Worm (Caenorhabditis elegans): ENCODE data around the gene gst-23.

The gst-23 gene

DNA sequence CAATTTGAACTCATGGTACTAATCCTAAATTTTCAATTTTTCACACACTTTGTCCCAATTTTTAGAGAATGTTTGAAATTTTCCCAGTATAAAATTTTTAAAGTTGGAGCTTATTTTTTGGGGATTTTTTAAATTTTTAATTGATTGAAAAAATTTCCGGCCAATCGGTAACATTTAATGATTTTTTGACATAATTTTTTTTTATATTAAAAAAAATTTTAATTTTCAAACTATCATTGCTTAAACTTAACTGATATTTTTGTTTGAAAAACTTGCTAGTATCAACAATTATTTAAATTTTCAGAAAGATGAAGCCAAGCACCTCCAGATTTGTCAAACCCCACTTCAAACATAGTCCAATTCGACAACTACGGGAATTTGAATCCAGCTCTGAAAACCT, 14.2 kb downstream of the gst-23 start, which contains the start of gene T28A11.22:
Gene T28A11.22 (plus strand): TSS at position 301 of the 400 bp plus-strand sequence.
- TF ChIP-seq ref-1 (GFP tag; conservative IDR thresholded peaks at IDR 0.05) = no peak
- TF ChIP-seq flt-1 (GFP tag; IDR thresholded peaks at IDR 0.05) = no peak
- no peak for TF ChIP-seq med-1 (GFP tag; optimal IDR thresholded peaks at IDR 0.05; ENCODE audit: insufficient read depth)
- no peak for TF ChIP-seq klf-2 (GFP tag; conservative IDR thresholded peaks at IDR 0.05)
- TF ChIP-seq ztf-23 (GFP tag; IDR thresholded peaks at IDR 0.05) = no peak
- TF ChIP-seq cog-1 (tag; optimal IDR thresholded peaks at IDR 0.05) = no peak
- no peak for TF ChIP-seq T22C8.4 (GFP tag; IDR thresholded peaks at IDR 0.05)
- TF ChIP-seq ztf-29 (GFP tag; IDR thresholded peaks at IDR 0.05) = no peak
- TF ChIP-seq tab-1 (GFP tag; IDR thresholded peaks at IDR 0.05) = no peak

DNA sequence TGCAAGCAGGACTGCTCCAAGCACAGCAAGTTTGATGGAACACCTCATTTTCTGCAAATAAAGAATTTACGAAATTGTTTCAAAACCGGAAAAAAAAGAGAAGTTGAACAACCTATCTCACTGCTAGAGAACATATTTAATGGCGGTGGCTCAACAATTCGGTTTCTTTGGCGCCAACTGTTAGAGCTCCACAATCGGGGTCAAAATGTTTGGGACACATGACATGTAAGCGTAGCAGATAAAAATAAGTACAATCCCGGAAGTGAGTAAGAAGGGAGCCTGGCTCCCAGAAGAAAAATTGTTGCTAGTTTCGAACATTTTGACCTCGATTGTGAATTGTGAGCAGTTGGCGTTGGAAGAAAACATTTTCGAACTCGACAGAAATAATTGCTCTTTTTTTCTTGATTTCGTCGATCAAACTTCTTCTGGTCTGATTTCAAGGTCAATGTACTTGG, 16.1 kb downstream of the gst-23 start, which contains the start of gene T28A11.16:
Gene T28A11.16 (minus strand): TSS at position 51 of the 455 bp plus-strand sequence.
- TF ChIP-seq ztf-23 (GFP tag; IDR thresholded peaks at IDR 0.05) = no peak
- TF ChIP-seq T22C8.4 (GFP tag; IDR thresholded peaks at IDR 0.05) = no peak
- TF ChIP-seq tab-1 (GFP tag; IDR thresholded peaks at IDR 0.05) = no peak
- TF ChIP-seq ztf-29 (GFP tag; IDR thresholded peaks at IDR 0.05) = no peak
- TF ChIP-seq cog-1 (tag; optimal IDR thresholded peaks at IDR 0.05) = no peak
- TF ChIP-seq flt-1 (GFP tag; IDR thresholded peaks at IDR 0.05) = no peak
- no peak for TF ChIP-seq klf-2 (GFP tag; conservative IDR thresholded peaks at IDR 0.05)
- no peak for TF ChIP-seq med-1 (GFP tag; optimal IDR thresholded peaks at IDR 0.05; ENCODE audit: insufficient read depth)

DNA sequence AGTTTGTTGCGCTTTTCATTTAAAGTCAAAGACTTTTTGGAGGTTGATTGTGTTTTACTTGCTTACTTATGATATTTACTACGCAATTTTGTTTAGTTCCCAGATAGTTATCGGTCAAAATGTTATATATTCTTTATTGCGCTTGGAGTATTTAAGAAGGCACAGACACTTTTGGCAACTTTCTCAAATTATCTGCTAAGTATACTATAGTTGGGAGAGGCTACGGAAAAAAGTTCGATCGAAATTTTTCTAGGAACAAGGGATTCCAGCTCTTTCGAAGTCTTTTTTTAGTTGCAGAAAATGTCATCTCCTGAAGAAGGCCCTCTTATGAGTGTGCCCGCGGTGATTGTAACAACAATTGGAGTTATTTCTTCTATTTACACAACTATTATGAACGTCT, 17.0 kb downstream of the gst-23 start, which contains the start of gene srbc-5:
Gene srbc-5 (plus strand): TSS at position 301 of the 400 bp plus-strand sequence.
- TF ChIP-seq flt-1 (GFP tag; IDR thresholded peaks at IDR 0.05) (no peak), med-1 (GFP tag; optimal IDR thresholded peaks at IDR 0.05; ENCODE audit: insufficient read depth) (no peak), T22C8.4 (GFP tag; IDR thresholded peaks at IDR 0.05) (no peak), ref-1 (GFP tag; conservative IDR thresholded peaks at IDR 0.05) (no peak), cog-1 (tag; optimal IDR thresholded peaks at IDR 0.05) (no peak), ztf-29 (GFP tag; IDR thresholded peaks at IDR 0.05) (no peak), klf-2 (GFP tag; conservative IDR thresholded peaks at IDR 0.05) (no peak), tab-1 (GFP tag; IDR thresholded peaks at IDR 0.05) (no peak), ztf-23 (GFP tag; IDR thresholded peaks at IDR 0.05) (no peak)

DNA sequence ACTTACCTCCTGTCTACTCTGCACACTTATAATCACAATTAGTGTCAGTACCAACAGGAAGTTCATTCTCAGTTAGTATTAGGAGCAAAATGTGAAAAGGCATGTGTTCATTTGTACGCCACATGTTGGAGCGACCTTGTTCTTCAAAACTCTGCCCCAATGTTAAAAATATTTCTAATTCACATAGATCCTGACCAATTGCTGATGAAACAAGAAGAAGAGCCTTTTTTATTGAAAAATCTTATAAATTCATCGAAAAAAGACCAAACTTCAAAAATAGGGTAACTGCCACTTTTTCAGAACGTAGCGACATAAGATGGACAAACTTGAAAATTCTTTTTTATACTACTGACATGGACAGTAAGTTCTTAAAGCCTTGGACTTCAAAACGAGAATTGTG, 23.1 kb downstream of the gst-23 start, which contains the start of gene T28A11.17:
Gene T28A11.17 (minus strand): TSS at position 101 of the 400 bp plus-strand sequence.
- TF ChIP-seq ztf-29 (GFP tag; IDR thresholded peaks at IDR 0.05) = no peak
- TF ChIP-seq med-1 (GFP tag; optimal IDR thresholded peaks at IDR 0.05; ENCODE audit: insufficient read depth) = no peak
- TF ChIP-seq T22C8.4 (GFP tag; IDR thresholded peaks at IDR 0.05) = no peak
- TF ChIP-seq flt-1 (GFP tag; IDR thresholded peaks at IDR 0.05) = no peak
- TF ChIP-seq klf-2 (GFP tag; conservative IDR thresholded peaks at IDR 0.05) = no peak
- no peak for TF ChIP-seq tab-1 (GFP tag; IDR thresholded peaks at IDR 0.05)
- TF ChIP-seq ref-1 (GFP tag; conservative IDR thresholded peaks at IDR 0.05) = no peak
- TF ChIP-seq cog-1 (tag; optimal IDR thresholded peaks at IDR 0.05) = no peak
- TF ChIP-seq ztf-23 (GFP tag; IDR thresholded peaks at IDR 0.05) = no peak

DNA sequence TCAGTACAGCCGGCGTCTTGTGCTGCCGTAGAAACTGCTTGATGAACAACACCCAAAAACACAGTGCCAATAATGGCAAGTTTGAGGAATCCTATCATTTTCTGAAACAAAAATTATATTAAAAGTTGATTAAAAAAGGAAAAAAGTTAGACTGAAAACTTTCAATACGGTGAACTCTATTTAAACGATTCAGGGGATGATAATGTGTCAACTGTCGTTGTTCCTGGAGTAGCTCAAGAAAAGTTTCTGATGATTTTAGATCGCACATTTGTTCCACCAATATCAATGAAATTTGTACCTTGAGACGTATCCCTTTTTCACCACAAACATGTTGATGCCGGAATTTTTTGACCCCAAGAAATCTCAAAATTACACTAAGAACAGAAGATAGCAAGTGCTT, 24.9 kb downstream of the gst-23 start, which contains the start of gene T28A11.18:
Gene T28A11.18 (minus strand): TSS at position 101 of the 400 bp plus-strand sequence.
- no peak for TF ChIP-seq flt-1 (GFP tag; IDR thresholded peaks at IDR 0.05)
- TF ChIP-seq ref-1 (GFP tag; conservative IDR thresholded peaks at IDR 0.05) = no peak
- no peak for TF ChIP-seq cog-1 (tag; optimal IDR thresholded peaks at IDR 0.05)
- no peak for TF ChIP-seq tab-1 (GFP tag; IDR thresholded peaks at IDR 0.05)
- no peak for TF ChIP-seq ztf-29 (GFP tag; IDR thresholded peaks at IDR 0.05)
- TF ChIP-seq klf-2 (GFP tag; conservative IDR thresholded peaks at IDR 0.05) = no peak
- TF ChIP-seq ztf-23 (GFP tag; IDR thresholded peaks at IDR 0.05) = no peak
- TF ChIP-seq med-1 (GFP tag; optimal IDR thresholded peaks at IDR 0.05; ENCODE audit: insufficient read depth) = no peak
- TF ChIP-seq T22C8.4 (GFP tag; IDR thresholded peaks at IDR 0.05) = no peak

DNA sequence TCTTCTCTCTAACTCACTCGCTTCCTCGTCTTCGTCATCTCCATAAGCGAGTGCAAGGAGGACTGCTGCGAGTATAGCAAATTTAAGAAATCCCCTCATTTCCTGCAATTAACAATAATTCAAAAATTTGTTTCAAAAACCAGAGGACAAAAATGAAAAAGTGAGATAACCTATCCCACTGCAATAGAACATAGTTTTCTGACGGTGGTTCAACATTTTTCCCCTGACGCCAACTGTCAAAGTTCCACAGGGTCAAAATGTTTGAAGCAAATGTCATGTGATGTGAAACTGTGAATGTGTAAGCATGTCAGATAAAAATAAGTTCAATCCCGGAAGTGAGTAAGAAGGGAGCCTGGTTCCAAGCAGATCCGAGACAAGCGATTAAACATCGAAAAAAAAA, 26.3 kb downstream of the gst-23 start, which contains the start of gene T28A11.19:
Gene T28A11.19 (minus strand): TSS at position 108 of the 400 bp plus-strand sequence.
- TF ChIP-seq med-1 (GFP tag; optimal IDR thresholded peaks at IDR 0.05; ENCODE audit: insufficient read depth) = no peak
- no peak for TF ChIP-seq flt-1 (GFP tag; IDR thresholded peaks at IDR 0.05)
- TF ChIP-seq klf-2 (GFP tag; conservative IDR thresholded peaks at IDR 0.05) = no peak
- TF ChIP-seq tab-1 (GFP tag; IDR thresholded peaks at IDR 0.05) = no peak
- no peak for TF ChIP-seq T22C8.4 (GFP tag; IDR thresholded peaks at IDR 0.05)
- TF ChIP-seq cog-1 (tag; optimal IDR thresholded peaks at IDR 0.05) = no peak
- no peak for TF ChIP-seq ztf-23 (GFP tag; IDR thresholded peaks at IDR 0.05)
- TF ChIP-seq ztf-29 (GFP tag; IDR thresholded peaks at IDR 0.05) = no peak
- no peak for TF ChIP-seq ref-1 (GFP tag; conservative IDR thresholded peaks at IDR 0.05)

DNA sequence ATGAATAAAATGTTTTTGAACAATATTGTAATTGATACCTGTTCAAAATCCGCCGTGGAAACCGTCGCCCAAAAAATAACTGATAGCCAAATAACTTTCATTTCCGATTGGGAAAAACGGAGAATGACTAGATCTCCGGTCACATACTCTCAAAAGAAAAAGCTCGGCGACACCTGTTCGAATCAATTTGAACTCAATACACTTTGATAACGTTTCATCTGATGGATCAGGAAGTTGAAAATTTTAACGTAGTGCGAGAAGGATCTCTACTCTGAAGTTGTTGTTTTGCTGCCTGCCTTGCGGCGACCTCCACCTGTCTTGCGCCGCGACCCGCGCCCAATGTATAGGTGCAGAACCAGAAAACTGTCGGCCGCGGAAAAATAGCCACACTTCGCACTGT, 30.1 kb downstream of the gst-23 start, which contains the start of gene T28A11.20:
Gene T28A11.20 (minus strand): TSS at position 101 of the 400 bp plus-strand sequence.
- no peak for TF ChIP-seq ztf-23 (GFP tag; IDR thresholded peaks at IDR 0.05)

DNA sequence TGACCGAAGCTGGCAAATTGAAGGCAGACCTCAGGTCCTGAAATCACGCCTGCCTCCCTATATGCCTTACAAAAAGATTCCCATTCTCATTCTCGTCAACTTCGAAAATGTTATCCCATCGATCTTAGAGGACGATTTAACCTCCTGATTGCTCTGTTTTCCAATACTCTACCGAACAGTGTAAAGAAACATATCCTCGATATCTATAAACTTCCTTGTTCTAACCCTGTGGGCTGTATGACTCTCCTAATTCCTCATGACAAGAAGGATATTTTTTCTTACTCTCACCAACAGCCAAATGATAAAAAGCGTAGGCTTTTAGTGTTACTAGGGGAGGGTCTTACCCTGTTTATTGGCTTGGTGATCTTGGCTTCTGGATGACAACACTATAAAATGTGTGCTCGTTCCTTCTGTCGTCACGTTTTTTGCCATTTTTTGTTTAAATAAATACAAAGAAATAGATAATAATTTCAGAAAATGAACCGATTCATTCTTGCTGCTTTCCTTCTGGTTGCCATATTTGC, 30.6 kb downstream of the gst-23 start, which contains the start of gene T28A11.4:
Gene T28A11.4 (plus strand): TSS at position 474 of the 524 bp plus-strand sequence.
- TF ChIP-seq tab-1 (GFP tag; IDR thresholded peaks at IDR 0.05) (no peak), klf-2 (GFP tag; conservative IDR thresholded peaks at IDR 0.05) (no peak), cog-1 (tag; optimal IDR thresholded peaks at IDR 0.05) (no peak), ref-1 (GFP tag; conservative IDR thresholded peaks at IDR 0.05) (no peak), flt-1 (GFP tag; IDR thresholded peaks at IDR 0.05) (no peak), T22C8.4 (GFP tag; IDR thresholded peaks at IDR 0.05) (no peak), med-1 (GFP tag; optimal IDR thresholded peaks at IDR 0.05; ENCODE audit: insufficient read depth) (no peak), ztf-23 (GFP tag; IDR thresholded peaks at IDR 0.05) (no peak), ztf-29 (GFP tag; IDR thresholded peaks at IDR 0.05) (no peak)

DNA sequence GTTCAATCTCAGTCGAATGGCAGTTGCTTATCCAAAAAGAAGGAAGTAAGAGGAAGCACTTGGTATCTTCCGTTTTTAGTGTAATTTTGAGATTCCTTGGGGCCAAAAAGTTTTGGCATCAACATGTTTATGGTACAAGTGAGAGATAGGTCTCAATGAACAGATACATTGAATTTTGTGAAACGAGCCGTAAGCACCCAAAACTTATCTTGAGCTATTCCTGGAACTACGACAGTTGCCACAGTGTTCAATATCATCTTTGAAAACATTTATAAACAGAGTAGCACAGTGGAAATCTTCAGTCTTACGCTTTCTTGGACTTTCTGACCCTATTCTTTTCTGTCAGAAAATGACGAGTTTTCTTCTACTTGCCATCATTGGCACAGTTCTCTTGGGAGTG, 31.9 kb downstream of the gst-23 start, which contains the start of gene T28A11.3:
Gene T28A11.3 (plus strand): TSS at position 301 of the 400 bp plus-strand sequence.
- no peak for TF ChIP-seq klf-2 (GFP tag; conservative IDR thresholded peaks at IDR 0.05)
- no peak for TF ChIP-seq cog-1 (tag; optimal IDR thresholded peaks at IDR 0.05)
- TF ChIP-seq ref-1 (GFP tag; conservative IDR thresholded peaks at IDR 0.05) = no peak
- no peak for TF ChIP-seq flt-1 (GFP tag; IDR thresholded peaks at IDR 0.05)
- no peak for TF ChIP-seq ztf-23 (GFP tag; IDR thresholded peaks at IDR 0.05)
- no peak for TF ChIP-seq med-1 (GFP tag; optimal IDR thresholded peaks at IDR 0.05; ENCODE audit: insufficient read depth)
- no peak for TF ChIP-seq ztf-29 (GFP tag; IDR thresholded peaks at IDR 0.05)

Measured in whole organism, midembryonic.